Fruit fly (Drosophila melanogaster) whole organism, prepupa: ENCODE results near the gene CG13369.

Experiments
- CG31627 ChIP-seq: fragments of 200-800 bp; sonication (Bioruptor generic); optimal IDR thresholded peaks from 3 replicates; lab custom pipeline; 2016; ENCODE audit warnings: missing biosample characterization, missing genetic modification characterization
- CG6163 ChIP-seq: fragments of 200-800 bp; sonication (Bioruptor generic); IDR thresholded peaks from 3 replicates; pipeline ENCODE4 v1.3.6; 2022; ENCODE audit warnings: missing biosample characterization, missing genetic modification characterization
- Hr39 ChIP-seq: fragments of 200-800 bp; sonication (Bioruptor generic); optimal IDR thresholded peaks from 2 replicates; lab custom pipeline; 2016; ENCODE audit warnings: missing biosample characterization, missing genetic modification characterization
- dsx ChIP-seq: fragments of 200-800 bp; optimal IDR thresholded peaks from 3 replicates; lab custom pipeline; 2019; ENCODE audit warnings: missing biosample characterization, mild to moderate bottlenecking, missing genetic modification characterization, moderate library complexity; ENCODE audit not compliant: poor library complexity, severe bottlenecking

DNA sequence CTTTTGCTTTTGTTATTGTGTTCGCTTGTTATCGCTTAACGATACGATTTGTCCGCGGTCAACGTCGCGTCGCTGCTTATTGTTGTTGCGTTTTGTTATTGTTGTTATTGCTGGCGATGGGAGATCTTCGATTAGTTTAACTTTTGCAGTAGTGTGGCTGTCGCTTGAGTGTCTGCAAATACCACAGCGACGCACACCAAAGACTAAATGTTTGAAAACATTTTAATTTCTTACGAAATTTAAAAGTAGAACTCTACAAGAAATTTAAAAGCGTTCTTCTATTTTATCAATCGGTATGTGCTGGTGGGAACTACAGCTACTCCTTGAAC, 3.2 kb upstream of the CG13369 start, which contains the start of gene spdi:
- TF ChIP-seq CG31627 (GFP tag; lab: Kevin White, UChicago) (no peak), CG6163 (GFP tag; lab: Robert Waterston, UW) (no peak; the same call in 2 of the 3 replicates), Hr39 (GFP tag; lab: Kevin White, UChicago) (no peak), dsx (GFP tag; lab: Kevin White, UChicago) (peak; percentile 5)
